Worm (Caenorhabditis elegans) whole organism, L1 larva: ENCODE data around the gene C50F4.16.

Experiments
- nhr-19 ChIP-seq: fragments of 200-800 bp; sonication (Bioruptor generic); conservative IDR thresholded peaks from 2 replicates; pipeline ENCODE4 v1.3.6; 2022; ENCODE audit warnings: missing genetic modification characterization, missing compliant biosample characterization
- unc-62 ChIP-seq: fragments of 150-350 bp; optimal IDR thresholded peaks from 2 replicates; lab custom pipeline; 2014; ENCODE audit warnings: missing biosample characterization, missing genetic modification reagents, missing genetic modification characterization

DNA sequence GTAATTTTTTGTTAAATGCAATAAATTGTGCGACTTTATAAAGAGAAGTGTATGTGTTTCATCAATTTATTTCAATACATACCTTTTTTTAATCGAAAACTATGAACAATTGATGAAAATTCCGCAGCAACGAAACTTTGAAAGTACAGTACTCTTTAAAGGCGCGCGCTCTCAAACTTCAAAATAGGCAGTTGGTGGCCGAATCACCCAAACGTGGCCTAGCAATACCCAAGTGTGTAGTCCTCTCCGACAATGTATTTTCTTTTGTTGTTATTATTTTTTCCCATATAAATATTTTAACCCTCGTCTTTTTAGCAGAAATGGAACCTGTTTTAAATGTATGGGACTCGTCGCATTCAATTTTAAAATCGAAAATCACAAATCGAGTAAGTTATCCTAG, 4.9 kb downstream of the C50F4.16 start, which contains the start of gene C50F4.4:
- TF ChIP-seq nhr-19 (GFP tag; lab: Robert Waterston, UW) (peak; percentile 42; the same call in 1 of the 2 replicates), unc-62 (no peak)
